Worm (Caenorhabditis elegans) whole organism, L2 larva: ENCODE data around the gene pnn-1.

Experiments used
- F13H6.1 ChIP-seq: sonication (generic microtip); optimal IDR thresholded peaks from 2 replicates; lab custom pipeline; 2016; ENCODE audit warnings: missing genetic modification characterization, missing compliant biosample characterization
- ZK546.5 ChIP-seq: sonication (generic microtip); optimal IDR thresholded peaks from 2 replicates; lab custom pipeline; 2017; ENCODE audit warnings: missing biosample characterization, missing genetic modification characterization
- ceh-16 ChIP-seq: fragments of 150-350 bp; optimal IDR thresholded peaks from 2 replicates; lab custom pipeline; 2014; ENCODE audit warnings: missing biosample characterization, missing genetic modification characterization
- ceh-82 ChIP-seq: fragments of 150-350 bp; optimal IDR thresholded peaks from 2 replicates; lab custom pipeline; 2014; ENCODE audit warnings: missing biosample characterization, missing genetic modification characterization
- dmd-4 ChIP-seq: sonication (generic microtip); optimal IDR thresholded peaks from 2 replicates; lab custom pipeline; 2017; ENCODE audit warnings: missing biosample characterization, missing genetic modification characterization
- lin-13 ChIP-seq: fragments of 150-350 bp; optimal IDR thresholded peaks from 2 replicates; lab custom pipeline; 2014; ENCODE audit warnings: missing biosample characterization, missing genetic modification reagents, missing genetic modification characterization
- mab-5 ChIP-seq: fragments of 150-350 bp; optimal IDR thresholded peaks from 2 replicates; lab custom pipeline; 2014; ENCODE audit warnings: missing biosample characterization, missing genetic modification characterization
- nhr-11 ChIP-seq: fragments of 150-350 bp; optimal IDR thresholded peaks from 2 replicates; lab custom pipeline; 2014; ENCODE audit warnings: missing biosample characterization, missing genetic modification characterization
- skn-1 ChIP-seq: sonication (generic microtip); optimal IDR thresholded peaks from 2 replicates; lab custom pipeline; 2017; ENCODE audit warnings: missing biosample characterization, missing genetic modification characterization
- unc-39 ChIP-seq: fragments of 150-350 bp; optimal IDR thresholded peaks from 2 replicates; lab custom pipeline; 2014; ENCODE audit warnings: missing biosample characterization, missing genetic modification characterization
- unc-62 ChIP-seq: fragments of 150-350 bp; optimal IDR thresholded peaks from 2 replicates; lab custom pipeline; 2014; ENCODE audit warnings: missing biosample characterization, missing genetic modification reagents, missing genetic modification characterization

DNA sequence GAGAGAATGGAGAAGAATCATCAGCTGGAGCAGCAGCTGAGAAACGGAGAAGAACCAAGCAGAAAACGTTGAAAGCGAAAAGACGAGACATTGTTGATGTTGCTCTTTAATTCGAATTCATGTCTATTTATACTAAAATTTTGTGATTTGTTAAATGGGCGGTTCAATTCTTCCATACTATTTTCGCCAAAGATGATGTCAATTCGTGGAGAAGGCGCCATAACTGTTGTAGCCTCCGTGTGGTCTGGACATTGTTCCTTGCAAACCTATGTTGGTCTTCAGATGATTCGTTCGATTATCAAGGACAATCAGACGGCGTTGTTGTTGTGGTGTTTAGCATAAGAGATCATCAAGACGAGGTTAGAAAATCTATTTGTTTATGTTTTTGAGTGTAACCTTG is 26.5 kb downstream of the pnn-1 start, which contains the start of gene far-3:
- TF ChIP-seq skn-1 (tag; lab: Kevin White, UChicago) (no peak), nhr-11 (tag; lab: Kevin White, UChicago) (no peak), unc-62 (GFP tag; lab: Kevin White, UChicago) (no peak), ceh-82 (tag; lab: Kevin White, UChicago) (no peak), dmd-4 (no peak), mab-5 (tag; lab: Kevin White, UChicago) (no peak), unc-39 (tag; lab: Kevin White, UChicago) (no peak), lin-13 (GFP tag; lab: Kevin White, UChicago) (no peak), ZK546.5 (no peak), F13H6.1 (tag; lab: Kevin White, UChicago) (no peak), ceh-16 (tag; lab: Kevin White, UChicago) (no peak)
